Worm (Caenorhabditis elegans): ENCODE results near the gene Y54G9A.7.

- TF ChIP-seq ztf-11 (tag; optimal IDR thresholded peaks at IDR 0.05) (no peak), snpc-4 (tag; optimal IDR thresholded peaks at IDR 0.05) (no peak), ama-1 (optimal IDR thresholded peaks at IDR 0.05) (no peak), unc-39 (tag; optimal IDR thresholded peaks at IDR 0.05) (no peak)
Measured at ce11 chrII:13729416-13729815, 3.8 kb upstream of the Y54G9A.7 start, which contains the start of gene Y54G9A.9.
